Worm (Caenorhabditis elegans): Measurements from ENCODE around the gene fbxc-19.
"Not testable (repeated sequence)": the region's sequence is repeated elsewhere in the genome, so short reads cannot be mapped to it uniquely, and the experiment has no call there.

Gene fbxc-19

DNA sequence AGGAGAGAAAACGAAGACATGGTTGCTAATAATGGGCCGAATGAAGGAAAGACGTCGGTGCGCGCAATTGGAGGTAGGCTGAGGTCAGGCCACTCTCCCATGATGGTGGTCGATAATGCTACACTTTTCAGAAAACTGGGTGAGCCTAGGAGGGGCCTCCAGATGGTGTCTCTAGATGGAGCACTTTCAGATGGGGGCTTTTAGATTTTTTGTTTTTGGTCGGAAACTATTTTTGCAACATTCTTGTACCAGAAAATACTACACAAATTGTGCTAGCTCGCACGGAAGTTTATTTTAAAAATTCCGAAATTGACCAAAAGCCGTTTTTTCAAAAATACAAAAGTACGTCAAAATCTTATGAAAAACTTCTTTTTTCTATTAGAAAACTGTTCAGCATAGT is 2.0 kb upstream of the fbxc-19 start, which contains the start of gene fbxb-10:
Gene fbxb-10, minus strand, starts transcription at position 101 of the 400 bp plus-strand sequence.
- 0 out of 2 replicates have a peak, but pooled peaks have one; percentile 9 for TF ChIP-seq arid-1 (GFP tag; conservative IDR thresholded peaks at IDR 0.05)
- TF ChIP-seq lin-15B (tag; optimal IDR thresholded peaks at IDR 0.05): no peak

DNA sequence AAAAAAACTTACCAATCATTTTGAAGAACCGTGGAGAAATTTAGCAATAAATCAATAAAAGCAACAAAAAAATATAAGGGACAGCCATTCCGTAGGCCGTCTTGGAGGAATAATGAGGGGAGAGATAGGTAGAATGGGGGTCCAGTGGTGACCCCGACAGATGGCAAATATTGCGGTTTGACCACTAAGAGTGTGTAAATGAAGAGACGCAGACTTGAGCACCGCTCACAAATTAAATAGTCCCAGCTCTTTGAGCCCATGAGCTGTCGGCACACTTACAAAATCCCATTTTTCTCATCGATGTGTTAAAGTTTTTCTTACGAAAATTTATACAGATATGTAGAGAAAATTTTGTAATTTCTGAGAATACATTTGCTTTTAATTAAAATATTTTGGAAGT is 495 bp downstream of the fbxc-19 start, which contains the start of gene fbxa-3:
Gene fbxa-3, minus strand, starts transcription at position 101 of the 400 bp plus-strand sequence.
- no peak for TF ChIP-seq ctbp-1 (GFP tag; IDR thresholded peaks at IDR 0.05)
- TF ChIP-seq ceh-62 (tag; optimal IDR thresholded peaks at IDR 0.05): no peak
- TF ChIP-seq lin-39 (tag; optimal IDR thresholded peaks at IDR 0.05): no peak
- no peak for TF ChIP-seq lsy-2 (tag; optimal IDR thresholded peaks at IDR 0.05)
- TF ChIP-seq lin-1 (GFP tag; IDR thresholded peaks at IDR 0.05): no peak
- TF ChIP-seq dmd-9 (GFP tag; IDR thresholded peaks at IDR 0.05): no peak
- no peak for TF ChIP-seq nhr-77 (tag; optimal IDR thresholded peaks at IDR 0.05)
- TF ChIP-seq nhr-42 (GFP tag; IDR thresholded peaks at IDR 0.05): no peak
- TF ChIP-seq snpc-4 (tag; optimal IDR thresholded peaks at IDR 0.05): no peak
- no peak for TF ChIP-seq Y48G9A.11 (GFP tag; IDR thresholded peaks at IDR 0.05)
- TF ChIP-seq Y105C5A.15 (GFP tag; IDR thresholded peaks at IDR 0.05): no peak
- no peak for TF ChIP-seq ceh-28 (tag; optimal IDR thresholded peaks at IDR 0.05)
- TF ChIP-seq F37D6.2 (tag; optimal IDR thresholded peaks at IDR 0.05): no peak
- no peak for TF ChIP-seq nhr-25 (tag; optimal IDR thresholded peaks at IDR 0.05; ENCODE audit: borderline replicate concordance, insufficient read depth)
- no peak for TF ChIP-seq attf-4 (tag; optimal IDR thresholded peaks at IDR 0.05)
- no peak for TF ChIP-seq cey-2 (tag; optimal IDR thresholded peaks at IDR 0.05; ENCODE audit: borderline replicate concordance, insufficient read depth)
- TF ChIP-seq tag-97 (GFP tag; IDR thresholded peaks at IDR 0.05): no peak
- no peak for TF ChIP-seq dve-1 (tag; optimal IDR thresholded peaks at IDR 0.05; ENCODE audit: insufficient read depth)

DNA sequence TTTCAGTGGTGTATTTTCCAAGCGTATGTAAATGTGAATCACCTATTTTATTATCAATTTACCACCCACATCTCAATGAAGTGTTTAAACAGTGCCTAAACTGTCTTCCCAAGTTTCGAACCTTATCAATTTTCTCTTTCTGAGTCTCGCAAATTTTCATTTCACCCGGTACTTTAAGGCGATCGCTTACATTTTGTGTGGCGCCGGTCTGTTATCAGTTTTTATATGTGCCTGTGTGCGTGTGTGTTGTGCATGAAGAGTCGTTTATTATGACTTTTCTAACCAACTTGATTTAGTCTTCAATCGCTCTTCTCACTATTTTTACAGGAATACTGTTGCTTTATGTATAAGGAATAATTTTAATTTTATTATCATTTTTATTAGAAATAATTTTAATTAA is 3.3 kb downstream of the fbxc-19 start:
- TF ChIP-seq dmd-6 (GFP tag; IDR thresholded peaks at IDR 0.05) (peak; percentile 61), php-3 (GFP tag; IDR thresholded peaks at IDR 0.05) (0 out of 2 replicates have a peak, but pooled peaks have one; percentile 32), hlh-11 (tag; optimal IDR thresholded peaks at IDR 0.05) (peak; percentile 16), pqm-1 (tag; optimal IDR thresholded peaks at IDR 0.05) (peak; percentile 19)

DNA sequence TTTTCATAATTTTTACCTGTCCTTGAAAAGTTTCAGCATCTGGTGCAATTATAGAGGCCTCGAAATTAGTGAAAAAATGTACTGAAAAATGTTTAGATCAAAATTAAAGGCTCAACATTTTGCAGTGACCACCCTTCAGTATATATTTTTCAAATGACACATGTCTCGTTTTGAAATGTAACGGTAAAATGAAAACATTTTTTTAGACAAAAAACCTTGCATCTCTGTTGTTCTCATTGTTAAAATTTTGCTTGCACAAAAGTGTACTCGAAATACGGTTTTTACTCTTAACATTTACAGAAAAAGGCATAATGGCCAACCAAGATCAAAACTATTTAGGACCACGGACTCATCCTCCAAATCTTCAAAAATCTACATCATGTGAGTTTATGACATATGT is 4.0 kb downstream of the fbxc-19 start, which contains the start of gene math-41:
Gene math-41, plus strand, starts transcription at position 301 of the 400 bp plus-strand sequence.
- not testable (repeated sequence) for TF ChIP-seq Y48G9A.11 (GFP tag; IDR thresholded peaks at IDR 0.05); duxl-1 (tag; optimal IDR thresholded peaks at IDR 0.05; ENCODE audit: poor library complexity); madf-5 (GFP tag; IDR thresholded peaks at IDR 0.05)

DNA sequence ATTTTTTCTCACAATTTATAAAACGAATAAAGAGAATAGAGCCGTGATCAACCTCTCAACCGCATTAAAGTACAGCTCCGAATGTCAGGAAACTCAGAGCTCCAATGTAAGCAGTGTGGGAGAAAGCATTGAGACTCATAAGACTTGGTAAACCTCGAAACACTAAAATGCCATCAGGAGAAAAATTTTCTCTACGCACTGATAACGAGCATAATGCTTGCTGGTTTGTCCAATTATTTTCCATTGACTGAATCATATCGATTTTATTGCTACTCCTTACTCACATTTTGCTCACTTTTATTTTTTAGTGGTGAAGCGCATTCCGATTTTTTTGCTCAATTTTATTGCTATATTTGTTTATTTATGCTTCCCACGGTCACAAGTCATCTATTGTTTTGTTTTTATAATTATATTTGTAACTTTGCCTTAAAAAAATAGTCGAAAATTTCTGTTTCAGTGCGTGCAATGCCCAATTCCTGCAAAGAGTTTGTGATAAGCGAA is 10.0 kb downstream of the fbxc-19 start, which contains the start of gene math-40:
Gene math-40, plus strand, starts transcription at position 451 of the 501 bp plus-strand sequence.
- TF ChIP-seq pha-4 (GFP tag; IDR thresholded peaks at IDR 0.05) (no peak), pha-4 (tag; optimal IDR thresholded peaks at IDR 0.05) (no peak), dmd-6 (GFP tag; IDR thresholded peaks at IDR 0.05) (peak; percentile 19; the same call in 1 of the 2 replicates), pqm-1 (tag; optimal IDR thresholded peaks at IDR 0.05) (peak; percentile 63), F49E8.2 (tag; optimal IDR thresholded peaks at IDR 0.05; ENCODE audit: borderline replicate concordance) (no peak), ZK337.2 (GFP tag; IDR thresholded peaks at IDR 0.05) (no peak), ceh-20 (GFP tag; IDR thresholded peaks at IDR 0.05) (no peak)
